Worm (Caenorhabditis elegans) whole organism, L2 larva: ENCODE results near the gene T26E4.18.
"Not testable (repeated sequence)": the region's sequence is repeated elsewhere in the genome, so short reads cannot be mapped to it uniquely, and the experiment has no call there.

Source experiments
- C34F6.9 ChIP-seq: fragments of 150-350 bp; optimal IDR thresholded peaks from 2 replicates; lab custom pipeline; 2014; ENCODE audit warnings: missing biosample characterization, missing genetic modification characterization
- F13H6.1 ChIP-seq: sonication (generic microtip); optimal IDR thresholded peaks from 2 replicates; lab custom pipeline; 2016; ENCODE audit warnings: missing genetic modification characterization, missing compliant biosample characterization
- Y55F3AM.14 ChIP-seq: fragments of 200-800 bp; sonication (Bioruptor generic); optimal IDR thresholded peaks from 2 replicates; lab custom pipeline; 2018; ENCODE audit warnings: mild to moderate bottlenecking, missing genetic modification characterization, missing compliant biosample characterization
- ZK546.5 ChIP-seq: sonication (generic microtip); optimal IDR thresholded peaks from 2 replicates; lab custom pipeline; 2017; ENCODE audit warnings: missing biosample characterization, missing genetic modification characterization
- aly-2 ChIP-seq: fragments of 150-350 bp; optimal IDR thresholded peaks from 2 replicates; lab custom pipeline; 2014; ENCODE audit warnings: missing biosample characterization, missing genetic modification characterization
- ama-1 ChIP-seq: fragments of 150-350 bp; optimal IDR thresholded peaks from 2 replicates; lab custom pipeline; 2018; ENCODE audit warnings: inconsistent platforms
- blmp-1 ChIP-seq: sonication (generic microtip); optimal IDR thresholded peaks from 2 replicates; lab custom pipeline; 2017; ENCODE audit warnings: missing genetic modification characterization, mild to moderate bottlenecking, missing compliant biosample characterization, antibody characterized with exemption, moderate library complexity; ENCODE audit not compliant: insufficient read depth
- ceh-16 ChIP-seq: fragments of 150-350 bp; optimal IDR thresholded peaks from 2 replicates; lab custom pipeline; 2014; ENCODE audit warnings: missing biosample characterization, missing genetic modification characterization
- ceh-82 ChIP-seq: fragments of 150-350 bp; optimal IDR thresholded peaks from 2 replicates; lab custom pipeline; 2014; ENCODE audit warnings: missing biosample characterization, missing genetic modification characterization
- dmd-4 ChIP-seq: sonication (generic microtip); optimal IDR thresholded peaks from 2 replicates; lab custom pipeline; 2017; ENCODE audit warnings: missing biosample characterization, missing genetic modification characterization
- egl-27 ChIP-seq: sonication (generic microtip); optimal IDR thresholded peaks from 3 replicates; lab custom pipeline; 2017; ENCODE audit warnings: missing biosample characterization, missing genetic modification reagents, missing genetic modification characterization
- elt-1 ChIP-seq: fragments of 150-350 bp; optimal IDR thresholded peaks from 2 replicates; lab custom pipeline; 2014; ENCODE audit warnings: missing biosample characterization, missing genetic modification characterization
- elt-3 ChIP-seq: sonication (generic microtip); optimal IDR thresholded peaks from 2 replicates; lab custom pipeline; 2017; ENCODE audit warnings: missing biosample characterization, missing genetic modification characterization
- gmeb-1 ChIP-seq: fragments of 150-350 bp; optimal IDR thresholded peaks from 2 replicates; lab custom pipeline; 2014; ENCODE audit warnings: missing biosample characterization, missing genetic modification characterization
- lin-11 ChIP-seq: fragments of 150-350 bp; sonication (generic microtip); optimal IDR thresholded peaks from 2 replicates; lab custom pipeline; 2014; ENCODE audit warnings: missing biosample characterization, missing genetic modification characterization, inconsistent platforms, mixed read lengths
- lin-13 ChIP-seq: fragments of 150-350 bp; optimal IDR thresholded peaks from 2 replicates; lab custom pipeline; 2014; ENCODE audit warnings: missing biosample characterization, missing genetic modification reagents, missing genetic modification characterization
- lsy-2 ChIP-seq, 2 experiments: fragments of 150-350 bp in 1 of 2; sonication (generic microtip) in 1 of 2; optimal IDR thresholded peaks; 2 replicates each; lab custom pipeline; 2014 to 2017; ENCODE audit warnings: missing biosample characterization in 2 of 2, missing genetic modification characterization in 2 of 2
- mab-5 ChIP-seq: fragments of 150-350 bp; optimal IDR thresholded peaks from 2 replicates; lab custom pipeline; 2014; ENCODE audit warnings: missing biosample characterization, missing genetic modification characterization
- mbf-1 ChIP-seq: sonication (generic microtip); optimal IDR thresholded peaks from 2 replicates; lab custom pipeline; 2017; ENCODE audit warnings: missing biosample characterization, missing genetic modification characterization
- mdl-1 ChIP-seq, 2 experiments: fragments of 150-350 bp in 1 of 2; sonication (generic microtip) in 1 of 2; optimal IDR thresholded peaks; 2 replicates each; lab custom pipeline; 2017; ENCODE audit warnings: missing biosample characterization in 2 of 2, missing genetic modification characterization in 2 of 2
- nhr-10 ChIP-seq: sonication (generic microtip); optimal IDR thresholded peaks from 2 replicates; lab custom pipeline; 2017; ENCODE audit warnings: missing biosample characterization, missing genetic modification characterization
- nhr-12 ChIP-seq: fragments of 150-350 bp; optimal IDR thresholded peaks from 2 replicates; lab custom pipeline; 2014; ENCODE audit warnings: missing biosample characterization, missing genetic modification characterization
- nhr-23 ChIP-seq: fragments of 150-350 bp; optimal IDR thresholded peaks from 2 replicates; lab custom pipeline; 2014; ENCODE audit warnings: missing biosample characterization, missing genetic modification reagents, missing genetic modification characterization
- nhr-237 ChIP-seq: fragments of 150-350 bp; optimal IDR thresholded peaks from 2 replicates; lab custom pipeline; 2014; ENCODE audit warnings: missing biosample characterization, missing genetic modification characterization
- nhr-25 ChIP-seq: fragments of 150-350 bp; sonication (generic microtip); optimal IDR thresholded peaks from 3 replicates; lab custom pipeline; 2014; ENCODE audit warnings: missing biosample characterization, missing genetic modification characterization
- nhr-6 ChIP-seq: fragments of 150-350 bp; optimal IDR thresholded peaks from 2 replicates; lab custom pipeline; 2014; ENCODE audit warnings: missing biosample characterization, missing genetic modification characterization
- sem-4 ChIP-seq: fragments of 150-350 bp; optimal IDR thresholded peaks from 2 replicates; lab custom pipeline; 2014; ENCODE audit warnings: missing biosample characterization, missing genetic modification reagents, missing genetic modification characterization
- skn-1 ChIP-seq: sonication (generic microtip); optimal IDR thresholded peaks from 2 replicates; lab custom pipeline; 2017; ENCODE audit warnings: missing biosample characterization, missing genetic modification characterization
- sma-3 ChIP-seq: sonication (generic microtip); optimal IDR thresholded peaks from 2 replicates; lab custom pipeline; 2016; ENCODE audit warnings: missing genetic modification reagents, missing genetic modification characterization, missing compliant biosample characterization
- sma-9 ChIP-seq, 2 experiments: fragments of 150-350 bp in 1 of 2; sonication (generic microtip) in 1 of 2; optimal IDR thresholded peaks; 2 replicates each; lab custom pipeline; 2014 to 2016; ENCODE audit warnings: missing genetic modification characterization in 2 of 2, mild to moderate bottlenecking in 1 of 2, missing biosample characterization in 1 of 2, missing compliant biosample characterization in 1 of 2, missing genetic modification reagents in 1 of 2, moderate library complexity in 1 of 2
- snpc-4 ChIP-seq: fragments of 150-350 bp; optimal IDR thresholded peaks from 2 replicates; lab custom pipeline; 2014; ENCODE audit warnings: missing biosample characterization, missing genetic modification characterization
- unc-39 ChIP-seq: fragments of 150-350 bp; optimal IDR thresholded peaks from 2 replicates; lab custom pipeline; 2014; ENCODE audit warnings: missing biosample characterization, missing genetic modification characterization
- zag-1 ChIP-seq: fragments of 150-350 bp; optimal IDR thresholded peaks from 2 replicates; lab custom pipeline; 2014; ENCODE audit warnings: missing biosample characterization, missing genetic modification characterization
- ztf-1 ChIP-seq: fragments of 200-800 bp; sonication (Bioruptor generic); conservative IDR thresholded peaks from 2 replicates; pipeline ENCODE4 v1.3.6; 2022; ENCODE audit warnings: missing genetic modification characterization, missing compliant biosample characterization
- ztf-11 ChIP-seq: sonication (generic microtip); optimal IDR thresholded peaks from 2 replicates; lab custom pipeline; 2017; ENCODE audit warnings: missing biosample characterization, missing genetic modification characterization
- ztf-4 ChIP-seq: fragments of 150-350 bp; optimal IDR thresholded peaks from 2 replicates; lab custom pipeline; 2014; ENCODE audit warnings: missing biosample characterization, missing genetic modification characterization

The T26E4.18 gene

ce11 chrV:15803748-15804147 lies at the start of gene T26E4.18:
T26E4.18 (minus strand) TSS chrV:15803848.
- not testable (repeated sequence) for TF ChIP-seq sma-9 (GFP tag; optimal IDR thresholded peaks at IDR 0.05; lab: Kevin White, UChicago); sma-9 (tag; optimal IDR thresholded peaks at IDR 0.05; lab: Kevin White, UChicago); ceh-16 (tag; lab: Kevin White, UChicago); nhr-6 (tag; lab: Kevin White, UChicago)

- TF ChIP-seq nhr-6, aly-2, C34F6.9 (tag; lab: Kevin White, UChicago): not testable (repeated sequence)
These were observed 46.7 kb upstream of the T26E4.18 start, which contains the start of gene srh-147 for ce11 chrV:15850276-15850811. srh-147 (minus strand) TSS chrV:15850326.

ce11 chrV:15841095-15841494 lies 37.4 kb upstream of the T26E4.18 start, which contains the start of gene srh-149:
srh-149 (minus strand) TSS chrV:15841195.
- TF ChIP-seq nhr-23 (tag; lab: Kevin White, UChicago) (no peak), Y55F3AM.14 (no peak), ZK546.5 (tag; lab: Kevin White, UChicago) (no peak), unc-39 (tag; lab: Kevin White, UChicago) (no peak), elt-3 (tag; lab: Kevin White, UChicago) (no peak), ceh-16 (tag; lab: Kevin White, UChicago) (no peak), mab-5 (no peak), mdl-1 (tag; optimal IDR thresholded peaks at IDR 0.05; lab: Kevin White, UChicago) (no peak), nhr-237 (tag; lab: Kevin White, UChicago) (no peak), C34F6.9 (tag; lab: Kevin White, UChicago) (no peak), F13H6.1 (no peak), ztf-4 (tag; lab: Kevin White, UChicago) (no peak), ceh-82 (tag; lab: Kevin White, UChicago) (no peak), mbf-1 (no peak), nhr-10 (tag; lab: Kevin White, UChicago) (no peak), zag-1 (tag; lab: Kevin White, UChicago) (no peak), snpc-4 (no peak), blmp-1 (tag; lab: Kevin White, UChicago) (no peak), skn-1 (no peak)

ce11 chrV:15833622-15834021 lies 30.0 kb upstream of the T26E4.18 start, which contains the start of gene srbc-54:
srbc-54 (minus strand) TSS chrV:15833722.
- TF ChIP-seq ama-1 (no peak), dmd-4 (tag; lab: Kevin White, UChicago) (no peak), C34F6.9 (tag; lab: Kevin White, UChicago) (no peak), nhr-237 (tag; lab: Kevin White, UChicago) (no peak), nhr-10 (tag; lab: Kevin White, UChicago) (no peak), egl-27 (tag; lab: Kevin White, UChicago) (no peak), nhr-23 (tag; lab: Kevin White, UChicago) (no peak), Y55F3AM.14 (no peak), ZK546.5 (tag; lab: Kevin White, UChicago) (no peak), sem-4 (no peak), lin-11 (tag; lab: Kevin White, UChicago) (no peak), blmp-1 (tag; lab: Kevin White, UChicago) (no peak), ceh-82 (tag; lab: Kevin White, UChicago) (no peak), unc-39 (tag; lab: Kevin White, UChicago) (no peak), ztf-11 (tag; lab: Kevin White, UChicago) (no peak), nhr-25 (tag; lab: Kevin White, UChicago) (no peak), nhr-12 (no peak), elt-1 (no peak)

- TF ChIP-seq aly-2 (tag; lab: Kevin White, UChicago): no peak
- no peak for TF ChIP-seq sem-4
- TF ChIP-seq ztf-11 (tag; lab: Kevin White, UChicago): no peak
- TF ChIP-seq lsy-2 (tag; optimal IDR thresholded peaks at IDR 0.05; lab: Kevin White, UChicago): no peak
- no peak for TF ChIP-seq lin-13 (GFP tag; lab: Kevin White, UChicago)
- TF ChIP-seq egl-27 (tag; lab: Kevin White, UChicago): no peak
- no peak for TF ChIP-seq ztf-4 (tag; lab: Kevin White, UChicago)
- TF ChIP-seq ztf-1 (GFP tag; lab: Robert Waterston, UW): no peak
- no peak for TF ChIP-seq mab-5
- no peak for TF ChIP-seq gmeb-1
- no peak for TF ChIP-seq zag-1 (tag; lab: Kevin White, UChicago)
- no peak for TF ChIP-seq blmp-1 (tag; lab: Kevin White, UChicago)
- TF ChIP-seq ZK546.5 (tag; lab: Kevin White, UChicago): no peak
- TF ChIP-seq sma-3: no peak
These were observed 27.9 kb upstream of the T26E4.18 start, which contains the start of gene srbc-56 for ce11 chrV:15831586-15831985. srbc-56 (minus strand) TSS chrV:15831686.
